Worm (Caenorhabditis elegans) whole organism, midembryonic: Measurements from ENCODE around the gene K02E10.6.

Experiments
- T22C8.4 ChIP-seq: fragments of 200-800 bp; sonication (Bioruptor generic); IDR thresholded peaks from 2 replicates; pipeline ENCODE4 v1.3.6; 2022; ENCODE audit warnings: missing genetic modification characterization, missing compliant biosample characterization
- cog-1 ChIP-seq: sonication (generic microtip); optimal IDR thresholded peaks from 2 replicates; lab custom pipeline; 2016; ENCODE audit warnings: missing genetic modification characterization, missing compliant biosample characterization
- flt-1 ChIP-seq: fragments of 200-800 bp; sonication (Bioruptor generic); IDR thresholded peaks from 2 replicates; pipeline ENCODE4 v1.3.6; 2022; ENCODE audit warnings: missing genetic modification characterization, missing compliant biosample characterization
- klf-2 ChIP-seq: fragments of 200-800 bp; sonication (Bioruptor generic); conservative IDR thresholded peaks from 2 replicates; pipeline ENCODE4 v1.3.6; 2022; ENCODE audit warnings: missing genetic modification reagents, missing genetic modification characterization, missing compliant biosample characterization
- med-1 ChIP-seq: sonication (generic microtip); optimal IDR thresholded peaks from 2 replicates; lab custom pipeline; 2017; ENCODE audit warnings: missing genetic modification characterization, mild to moderate bottlenecking, missing compliant biosample characterization, antibody characterized with exemption, missing genetic modification reagents; ENCODE audit not compliant: insufficient read depth
- ref-1 ChIP-seq: fragments of 200-800 bp; sonication (Bioruptor generic); conservative IDR thresholded peaks from 2 replicates; pipeline ENCODE4 v1.3.6; 2022; ENCODE audit warnings: missing genetic modification reagents, missing genetic modification characterization, missing compliant biosample characterization
- tab-1 ChIP-seq: fragments of 200-800 bp; sonication (Bioruptor generic); IDR thresholded peaks from 2 replicates; pipeline ENCODE4 v1.3.6; 2022; ENCODE audit warnings: missing genetic modification characterization, missing compliant biosample characterization
- ztf-23 ChIP-seq: fragments of 200-800 bp; sonication (Bioruptor generic); IDR thresholded peaks from 2 replicates; pipeline ENCODE4 v1.3.6; 2022; ENCODE audit warnings: missing genetic modification reagents, missing genetic modification characterization, missing compliant biosample characterization
- ztf-29 ChIP-seq: fragments of 200-800 bp; sonication (Bioruptor generic); IDR thresholded peaks from 2 replicates; pipeline ENCODE4 v1.3.6; 2022; ENCODE audit warnings: missing genetic modification reagents, missing genetic modification characterization, missing compliant biosample characterization

Gene K02E10.6

ce11 chrX:2513667-2514198 lies 31.2 kb upstream of the K02E10.6 start:
- TF ChIP-seq ref-1 (GFP tag; lab: Robert Waterston, UW) (no peak), klf-2 (no peak), T22C8.4 (GFP tag; lab: Robert Waterston, UW) (no peak), tab-1 (GFP tag; lab: Robert Waterston, UW) (no peak), cog-1 (tag; lab: Kevin White, UChicago) (peak; percentile 22)

- TF ChIP-seq ztf-29, result no peak
- no peak for TF ChIP-seq cog-1 (tag; lab: Kevin White, UChicago)
- TF ChIP-seq med-1 (GFP tag; lab: Kevin White, UChicago), result no peak
- no peak for TF ChIP-seq tab-1 (GFP tag; lab: Robert Waterston, UW)
- no peak for TF ChIP-seq flt-1 (GFP tag; lab: Robert Waterston, UW)
- no peak for TF ChIP-seq ztf-23 (GFP tag; lab: Robert Waterston, UW)
- no peak for TF ChIP-seq T22C8.4 (GFP tag; lab: Robert Waterston, UW)
- TF ChIP-seq klf-2, result no peak
- no peak for TF ChIP-seq ref-1 (GFP tag; lab: Robert Waterston, UW)
Observed at ce11 chrX:2508449-2508848, 25.9 kb upstream of the K02E10.6 start, which contains the start of gene K02E10.7. Gene K02E10.7 (minus strand): TSS chrX:2508549.

- no peak for TF ChIP-seq T22C8.4 (GFP tag; lab: Robert Waterston, UW)
- no peak for TF ChIP-seq ztf-29
- no peak for TF ChIP-seq flt-1 (GFP tag; lab: Robert Waterston, UW)
- TF ChIP-seq ztf-23 (GFP tag; lab: Robert Waterston, UW), result no peak
- no peak for TF ChIP-seq klf-2
Observed at ce11 chrX:2506738-2507137, 24.2 kb upstream of the K02E10.6 start.

- no peak for TF ChIP-seq klf-2
- TF ChIP-seq ztf-29, result 0 out of 2 replicates have a peak, but pooled peaks have one; percentile 23
Observed at ce11 chrX:2497816-2498215, 15.2 kb upstream of the K02E10.6 start.

- TF ChIP-seq cog-1 (tag; lab: Kevin White, UChicago), result no peak
- TF ChIP-seq tab-1 (GFP tag; lab: Robert Waterston, UW), result 0 out of 2 replicates have a peak, but pooled peaks have one; percentile 56
Observed at ce11 chrX:2495865-2496314, 13.3 kb upstream of the K02E10.6 start, which contains the start of gene rabr-1. Gene rabr-1 (plus strand): TSS chrX:2496180.

- TF ChIP-seq ztf-23 (GFP tag; lab: Robert Waterston, UW), result no peak
- TF ChIP-seq tab-1 (GFP tag; lab: Robert Waterston, UW), result no peak
- TF ChIP-seq T22C8.4 (GFP tag; lab: Robert Waterston, UW), result no peak
- no peak for TF ChIP-seq ztf-29
- TF ChIP-seq ref-1 (GFP tag; lab: Robert Waterston, UW), result no peak
Observed at ce11 chrX:2494296-2494695, 11.7 kb upstream of the K02E10.6 start.

ce11 chrX:2493586-2494175 lies 11.1 kb upstream of the K02E10.6 start:
- TF ChIP-seq klf-2 (no peak), ztf-23 (GFP tag; lab: Robert Waterston, UW) (no peak), T22C8.4 (GFP tag; lab: Robert Waterston, UW) (no peak), med-1 (GFP tag; lab: Kevin White, UChicago) (no peak), tab-1 (GFP tag; lab: Robert Waterston, UW) (no peak), ztf-29 (no peak), ref-1 (GFP tag; lab: Robert Waterston, UW) (no peak), flt-1 (GFP tag; lab: Robert Waterston, UW) (no peak)

- TF ChIP-seq med-1 (GFP tag; lab: Kevin White, UChicago), result no peak
- no peak for TF ChIP-seq klf-2
- 0 out of 2 replicates have a peak, but pooled peaks have one; percentile 31 for TF ChIP-seq T22C8.4 (GFP tag; lab: Robert Waterston, UW)
Observed at ce11 chrX:2488526-2489098, 6.0 kb upstream of the K02E10.6 start, which contains the start of gene hid-1. Gene hid-1 (plus strand): TSS chrX:2489048.

- TF ChIP-seq ztf-29, result no peak
- no peak for TF ChIP-seq cog-1 (tag; lab: Kevin White, UChicago)
- TF ChIP-seq klf-2, result no peak
Observed at ce11 chrX:2483078-2483477, 508 bp upstream of the K02E10.6 start, which contains the start of gene K02E10.4. Gene K02E10.4 (plus strand): TSS chrX:2483263.

- TF ChIP-seq flt-1 (GFP tag; lab: Robert Waterston, UW), result no peak
- no peak for TF ChIP-seq ztf-23 (GFP tag; lab: Robert Waterston, UW)
- no peak for TF ChIP-seq tab-1 (GFP tag; lab: Robert Waterston, UW)
- no peak for TF ChIP-seq ref-1 (GFP tag; lab: Robert Waterston, UW)
- no peak for TF ChIP-seq cog-1 (tag; lab: Kevin White, UChicago)
- TF ChIP-seq T22C8.4 (GFP tag; lab: Robert Waterston, UW), result no peak
- TF ChIP-seq ztf-29, result no peak
- TF ChIP-seq med-1 (GFP tag; lab: Kevin White, UChicago), result no peak
- no peak for TF ChIP-seq klf-2
Observed at ce11 chrX:2478823-2479222, 3.7 kb downstream of the K02E10.6 start, which contains the start of gene K02E10.5. Gene K02E10.5 (minus strand): TSS chrX:2478923.
